Fruit fly (Drosophila melanogaster) whole organism, prepupa: Measurements from ENCODE around the gene CG43390.

Source experiments
- Blimp-1 ChIP-seq: fragments of 200-800 bp; sonication (Bioruptor generic); optimal IDR thresholded peaks from 3 replicates; lab custom pipeline; 2017; ENCODE audit warnings: missing biosample characterization, missing genetic modification characterization, mild to moderate bottlenecking, moderate library complexity, missing genetic modification reagents
- CG10631 ChIP-seq: fragments of 200-800 bp; sonication (Bioruptor generic); optimal IDR thresholded peaks from 2 replicates; lab custom pipeline; 2016; ENCODE audit warnings: missing biosample characterization, missing genetic modification characterization
- CG10669 ChIP-seq: fragments of 200-800 bp; sonication (Bioruptor generic); optimal IDR thresholded peaks from 3 replicates; lab custom pipeline; 2018; ENCODE audit warnings: missing biosample characterization, mild to moderate bottlenecking, missing genetic modification characterization, moderate library complexity
- CG11762 ChIP-seq: fragments of 200-800 bp; sonication (Bioruptor generic); optimal IDR thresholded peaks from 3 replicates; lab custom pipeline; 2016; ENCODE audit warnings: missing biosample characterization, missing genetic modification characterization; ENCODE audit not compliant: insufficient read depth
- CG11902 ChIP-seq: fragments of 200-800 bp; sonication (Bioruptor generic); optimal IDR thresholded peaks from 3 replicates; lab custom pipeline; 2016; ENCODE audit warnings: missing biosample characterization, missing genetic modification characterization
- CG15336 ChIP-seq: fragments of 200-800 bp; sonication (Bioruptor generic); IDR thresholded peaks from 2 replicates; pipeline ENCODE4 v1.3.6; 2022; ENCODE audit warnings: missing biosample characterization, missing genetic modification characterization
- CG1621 ChIP-seq: fragments of 200-800 bp; sonication (Bioruptor generic); optimal IDR thresholded peaks from 3 replicates; lab custom pipeline; 2018; ENCODE audit warnings: missing biosample characterization, mild to moderate bottlenecking, missing genetic modification characterization
- CG16779 ChIP-seq: fragments of 200-800 bp; sonication (Bioruptor generic); optimal IDR thresholded peaks from 3 replicates; lab custom pipeline; 2017; ENCODE audit warnings: missing biosample characterization, mild to moderate bottlenecking, missing genetic modification characterization
- CG3032 ChIP-seq: fragments of 200-800 bp; optimal IDR thresholded peaks from 2 replicates; lab custom pipeline; 2019; ENCODE audit warnings: missing biosample characterization, mild to moderate bottlenecking, missing genetic modification characterization, moderate library complexity
- CG34406 ChIP-seq: fragments of 200-800 bp; sonication (Bioruptor generic); optimal IDR thresholded peaks from 3 replicates; lab custom pipeline; 2016; ENCODE audit warnings: missing biosample characterization, missing genetic modification characterization
- CG3919 ChIP-seq: fragments of 200-800 bp; sonication (Bioruptor generic); optimal IDR thresholded peaks from 3 replicates; lab custom pipeline; 2016; ENCODE audit warnings: missing biosample characterization, missing genetic modification characterization
- CG4318 ChIP-seq: fragments of 200-800 bp; sonication (Bioruptor generic); optimal IDR thresholded peaks from 3 replicates; lab custom pipeline; 2017; ENCODE audit warnings: missing biosample characterization, mild to moderate bottlenecking, missing genetic modification characterization
- CG6163 ChIP-seq: fragments of 200-800 bp; sonication (Bioruptor generic); IDR thresholded peaks from 3 replicates; pipeline ENCODE4 v1.3.6; 2022; ENCODE audit warnings: missing biosample characterization, missing genetic modification characterization
- CG6276 ChIP-seq: fragments of 200-800 bp; sonication (Bioruptor generic); optimal IDR thresholded peaks from 2 replicates; lab custom pipeline; 2017; ENCODE audit warnings: missing biosample characterization, mild to moderate bottlenecking, missing genetic modification characterization
- CG6792 ChIP-seq: fragments of 200-800 bp; sonication (Bioruptor generic); optimal IDR thresholded peaks from 3 replicates; lab custom pipeline; 2016; ENCODE audit warnings: missing biosample characterization, missing genetic modification characterization
- CG6808 ChIP-seq: fragments of 200-800 bp; sonication (Bioruptor generic); optimal IDR thresholded peaks from 3 replicates; lab custom pipeline; 2017; ENCODE audit warnings: missing biosample characterization, missing genetic modification characterization, mild to moderate bottlenecking, moderate library complexity, missing genetic modification reagents
- CG6854 ChIP-seq: fragments of 200-800 bp; sonication (Bioruptor generic); optimal IDR thresholded peaks from 2 replicates; lab custom pipeline; 2017; ENCODE audit warnings: missing biosample characterization, mild to moderate bottlenecking, missing genetic modification characterization
- CG7368 ChIP-seq: fragments of 200-800 bp; sonication (Bioruptor generic); optimal IDR thresholded peaks from 3 replicates; lab custom pipeline; 2016; ENCODE audit warnings: missing biosample characterization, missing genetic modification characterization
- CG8319 ChIP-seq: fragments of 200-800 bp; sonication (Bioruptor generic); optimal IDR thresholded peaks from 3 replicates; lab custom pipeline; 2016; ENCODE audit warnings: missing biosample characterization, missing genetic modification characterization
- CG9139 ChIP-seq: fragments of 200-800 bp; sonication (Bioruptor generic); optimal IDR thresholded peaks from 3 replicates; lab custom pipeline; 2017; ENCODE audit warnings: missing biosample characterization, mild to moderate bottlenecking, missing genetic modification characterization
- Eip78C ChIP-seq: fragments of 200-800 bp; sonication (Bioruptor generic); peaks from one replicate; lab custom pipeline; 2016; ENCODE audit warnings: missing biosample characterization, missing genetic modification characterization
- Eip93F ChIP-seq: fragments of 200-800 bp; sonication (Bioruptor generic); optimal IDR thresholded peaks from 2 replicates; lab custom pipeline; 2016; ENCODE audit warnings: missing biosample characterization, mild to moderate bottlenecking, missing genetic modification characterization
- Ets21C ChIP-seq: fragments of 200-800 bp; sonication (Bioruptor generic); optimal IDR thresholded peaks from 3 replicates; lab custom pipeline; 2016; ENCODE audit warnings: missing biosample characterization, missing genetic modification characterization
- Ets96B ChIP-seq: fragments of 200-800 bp; optimal IDR thresholded peaks from 2 replicates; lab custom pipeline; 2019; ENCODE audit warnings: missing biosample characterization, mild to moderate bottlenecking, missing genetic modification characterization, moderate library complexity
- Hr38 ChIP-seq: sonication (Bioruptor generic); optimal IDR thresholded peaks from 2 replicates; lab custom pipeline; 2016; ENCODE audit warnings: missing biosample characterization, missing genetic modification characterization
- Hr39 ChIP-seq: fragments of 200-800 bp; sonication (Bioruptor generic); optimal IDR thresholded peaks from 2 replicates; lab custom pipeline; 2016; ENCODE audit warnings: missing biosample characterization, missing genetic modification characterization
- Hr4 ChIP-seq: fragments of 200-800 bp; sonication (Bioruptor generic); optimal IDR thresholded peaks from 3 replicates; lab custom pipeline; 2016; ENCODE audit warnings: missing biosample characterization, missing genetic modification characterization
- Lpt ChIP-seq: fragments of 200-800 bp; sonication (Bioruptor generic); optimal IDR thresholded peaks from 3 replicates; lab custom pipeline; 2016; ENCODE audit warnings: missing biosample characterization, missing genetic modification characterization
- Met ChIP-seq: fragments of 200-800 bp; sonication (Bioruptor generic); optimal IDR thresholded peaks from 3 replicates; lab custom pipeline; 2016; ENCODE audit warnings: missing biosample characterization, missing genetic modification characterization
- Smox ChIP-seq: fragments of 200-800 bp; sonication (Bioruptor generic); optimal IDR thresholded peaks from 3 replicates; lab custom pipeline; 2016; ENCODE audit warnings: missing biosample characterization, missing genetic modification characterization
- Sox14 ChIP-seq: fragments of 200-800 bp; sonication (Bioruptor generic); optimal IDR thresholded peaks from 3 replicates; lab custom pipeline; 2016; ENCODE audit warnings: missing biosample characterization, missing genetic modification characterization
- Sox15 ChIP-seq: fragments of 200-800 bp; sonication (Bioruptor generic); optimal IDR thresholded peaks from 3 replicates; lab custom pipeline; 2016; ENCODE audit warnings: missing biosample characterization, missing genetic modification characterization
- acj6 ChIP-seq: fragments of 200-800 bp; sonication (Bioruptor generic); optimal IDR thresholded peaks from 3 replicates; lab custom pipeline; 2016; ENCODE audit warnings: missing biosample characterization, missing genetic modification characterization
- cyc ChIP-seq: fragments of 200-800 bp; sonication (Bioruptor generic); optimal IDR thresholded peaks from 3 replicates; lab custom pipeline; 2016; ENCODE audit warnings: missing biosample characterization, missing genetic modification characterization
- dac ChIP-seq: fragments of 200-800 bp; sonication (Bioruptor generic); optimal IDR thresholded peaks from 2 replicates; lab custom pipeline; 2017; ENCODE audit warnings: missing biosample characterization, mild to moderate bottlenecking, missing genetic modification characterization
- dsx ChIP-seq: fragments of 200-800 bp; optimal IDR thresholded peaks from 3 replicates; lab custom pipeline; 2019; ENCODE audit warnings: missing biosample characterization, mild to moderate bottlenecking, missing genetic modification characterization, moderate library complexity; ENCODE audit not compliant: poor library complexity, severe bottlenecking
- eg ChIP-seq: fragments of 200-800 bp; sonication (Bioruptor generic); IDR thresholded peaks from 3 replicates; pipeline ENCODE4 v1.3.6; 2022; ENCODE audit warnings: missing biosample characterization, missing genetic modification characterization
- esn ChIP-seq: fragments of 200-800 bp; sonication (Bioruptor generic); optimal IDR thresholded peaks from 2 replicates; lab custom pipeline; 2016; ENCODE audit warnings: missing biosample characterization, mild to moderate bottlenecking, missing genetic modification characterization, moderate library complexity
- fd85E ChIP-seq: fragments of 200-800 bp; sonication (Bioruptor generic); optimal IDR thresholded peaks from 3 replicates; lab custom pipeline; 2016; ENCODE audit warnings: missing biosample characterization, missing genetic modification characterization
- fkh ChIP-seq: fragments of 200-800 bp; sonication (Bioruptor generic); optimal IDR thresholded peaks from 3 replicates; lab custom pipeline; 2017; ENCODE audit warnings: missing biosample characterization, mild to moderate bottlenecking, missing genetic modification characterization, moderate library complexity
- net ChIP-seq: fragments of 200-800 bp; sonication (Bioruptor generic); optimal IDR thresholded peaks from 3 replicates; lab custom pipeline; 2016; ENCODE audit warnings: missing biosample characterization, missing genetic modification characterization
- pdm3 ChIP-seq: fragments of 200-800 bp; sonication (Bioruptor generic); optimal IDR thresholded peaks from 3 replicates; lab custom pipeline; 2016; ENCODE audit warnings: missing biosample characterization, missing genetic modification characterization
- ss ChIP-seq, 2 experiments: fragments of 200-800 bp; sonication (Bioruptor generic); optimal IDR thresholded peaks; 2 replicates in 1 of 2; 3 replicates in 1 of 2; lab custom pipeline; 2017 to 2018; ENCODE audit warnings: mild to moderate bottlenecking in 2 of 2, missing biosample characterization in 2 of 2, missing genetic modification characterization in 2 of 2, moderate library complexity in 1 of 2
- svp ChIP-seq: fragments of 200-800 bp; sonication (Bioruptor generic); peaks from one replicate; lab custom pipeline; 2016; ENCODE audit warnings: missing biosample characterization, missing genetic modification characterization
- topi ChIP-seq: fragments of 200-800 bp; sonication (Bioruptor generic); optimal IDR thresholded peaks from 3 replicates; lab custom pipeline; 2016; ENCODE audit warnings: missing biosample characterization, missing genetic modification characterization
- vri ChIP-seq: fragments of 200-800 bp; sonication (Bioruptor generic); optimal IDR thresholded peaks from 3 replicates; lab custom pipeline; 2016; ENCODE audit warnings: missing biosample characterization, mild to moderate bottlenecking, missing genetic modification characterization

CG43390 gene

DNA sequence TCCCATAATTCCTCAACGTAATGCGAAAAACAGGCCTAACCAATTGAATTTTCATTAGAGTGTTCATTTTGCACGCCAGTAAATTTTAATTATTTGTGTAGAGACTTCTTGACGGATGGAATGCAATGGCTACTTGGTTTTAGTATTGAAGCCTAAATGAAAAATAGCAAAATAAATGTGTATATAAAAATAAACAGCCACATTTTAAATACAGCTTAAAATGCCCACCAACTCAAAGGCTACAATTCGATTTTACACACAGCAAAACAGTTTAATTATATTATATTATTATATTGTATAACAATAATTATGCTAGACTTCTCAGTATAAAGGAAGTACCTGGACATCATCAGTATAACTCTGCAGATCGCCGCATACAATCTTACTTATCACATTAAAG, 44.5 kb upstream of the CG43390 start, which contains the start of gene Akr1B:
TSS of gene Akr1B (minus strand) at position 101 of the 400 bp plus-strand sequence.
- TF ChIP-seq Sox14, result no peak
- TF ChIP-seq Blimp-1 (GFP tag; lab: Kevin White, UChicago), result no peak
- no peak for TF ChIP-seq Ets21C (GFP tag; lab: Kevin White, UChicago)
- TF ChIP-seq CG7368 (GFP tag; lab: Kevin White, UChicago), result no peak

DNA sequence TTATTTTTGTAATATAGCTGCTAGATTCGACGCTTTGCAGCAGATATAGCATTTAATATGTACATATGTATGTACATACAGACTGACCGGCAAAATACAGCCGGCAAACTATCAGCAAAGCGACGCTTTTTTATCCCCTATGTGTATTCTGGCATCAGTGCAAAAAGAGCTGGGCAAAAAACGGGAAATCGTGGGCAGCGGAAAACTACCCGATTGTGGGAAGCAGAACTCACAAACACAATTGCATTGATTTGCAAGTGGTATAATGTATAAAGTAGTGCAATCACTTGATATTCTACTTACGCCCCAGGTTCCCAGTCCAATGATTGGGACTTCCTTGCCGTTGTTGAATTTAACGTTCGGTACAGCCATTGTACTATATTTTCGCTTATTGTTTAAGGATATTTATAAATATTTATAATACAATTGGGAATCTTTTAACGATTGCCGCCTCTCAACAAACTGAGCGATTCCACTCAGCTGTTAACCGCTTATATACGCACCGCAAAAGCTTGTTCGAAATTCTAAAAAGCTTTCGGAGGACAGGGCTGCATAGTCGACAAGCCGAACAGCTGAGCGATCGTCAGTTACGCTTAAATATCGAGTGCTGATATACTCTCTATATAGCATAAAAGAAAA, 43.6 kb upstream of the CG43390 start:
- TF ChIP-seq CG3919 (GFP tag; lab: Kevin White, UChicago) (no peak), CG7368 (GFP tag; lab: Kevin White, UChicago) (no peak), CG16779 (tag; lab: Kevin White, UChicago) (peak; percentile 4), Smox (GFP tag; lab: Kevin White, UChicago) (no peak), CG8319 (no peak), CG10669 (peak; percentile 5), dac (GFP tag; lab: Kevin White, UChicago) (no peak), Blimp-1 (GFP tag; lab: Kevin White, UChicago) (no peak), eg (no peak), ss (GFP tag; optimal IDR thresholded peaks at IDR 0.05; lab: Kevin White, UChicago) (peak; percentile 42 to 53), Met (GFP tag; lab: Kevin White, UChicago) (no peak), pdm3 (no peak), CG6276 (no peak), cyc (GFP tag; lab: Kevin White, UChicago) (no peak), Hr4 (no peak), CG3032 (tag; lab: Kevin White, UChicago) (no peak), Eip93F (peak; percentile 64), CG6808 (GFP tag; lab: Kevin White, UChicago) (peak; percentile 17), vri (peak; percentile 3), Hr39 (GFP tag; lab: Kevin White, UChicago) (no peak), fkh (no peak), CG1621 (tag; lab: Kevin White, UChicago) (no peak), Eip78C (GFP tag; lab: Kevin White, UChicago) (peak; percentile 66), topi (peak; percentile 12), Sox14 (no peak), svp (GFP tag; lab: Kevin White, UChicago) (peak; percentile 50), Sox15 (GFP tag; lab: Kevin White, UChicago) (no peak), CG6163 (GFP tag; lab: Robert Waterston, UW) (no peak), CG10631 (GFP tag; lab: Kevin White, UChicago) (no peak), CG11902 (no peak), net (GFP tag; lab: Kevin White, UChicago) (peak; percentile 7), CG6854 (GFP tag; lab: Kevin White, UChicago) (peak; percentile 48), Ets96B (tag; lab: Kevin White, UChicago) (no peak), esn (GFP tag; lab: Kevin White, UChicago) (peak; percentile 25), CG9139 (peak; percentile 18), Hr38 (no peak), dsx (peak; percentile 35), CG15336 (no peak), fd85E (GFP tag; lab: Kevin White, UChicago) (no peak)

DNA sequence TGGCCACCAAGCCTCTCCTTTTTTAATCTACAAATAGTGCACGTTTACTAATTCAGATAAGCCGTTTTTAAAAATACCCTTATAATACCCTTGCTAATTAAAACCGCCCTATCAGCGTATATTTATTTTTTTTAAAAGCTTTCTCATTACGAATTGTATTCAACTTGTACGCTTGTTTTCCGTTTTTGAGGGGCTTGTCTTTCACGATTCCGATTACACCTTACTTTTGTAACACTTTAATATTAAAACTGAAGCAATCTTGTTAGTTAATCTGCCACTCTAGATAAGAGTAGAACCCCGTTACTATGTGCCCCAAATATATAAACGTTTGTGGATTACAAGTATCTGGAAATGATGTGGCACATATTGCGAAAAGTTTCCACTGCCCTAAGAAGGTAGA, 43.0 kb upstream of the CG43390 start:
- no peak for TF ChIP-seq acj6 (GFP tag; lab: Kevin White, UChicago)
- TF ChIP-seq Ets21C (GFP tag; lab: Kevin White, UChicago), result no peak
- TF ChIP-seq CG3032 (tag; lab: Kevin White, UChicago), result no peak
- TF ChIP-seq CG11902, result no peak
- no peak for TF ChIP-seq CG6808 (GFP tag; lab: Kevin White, UChicago)
- TF ChIP-seq CG3919 (GFP tag; lab: Kevin White, UChicago), result no peak
- no peak for TF ChIP-seq Hr39 (GFP tag; lab: Kevin White, UChicago)
- TF ChIP-seq CG16779 (tag; lab: Kevin White, UChicago), result no peak
- no peak for TF ChIP-seq dac (GFP tag; lab: Kevin White, UChicago)
- no peak for TF ChIP-seq Lpt (GFP tag; lab: Kevin White, UChicago)
- TF ChIP-seq CG4318 (GFP tag; lab: Kevin White, UChicago), result no peak
- TF ChIP-seq svp (GFP tag; lab: Kevin White, UChicago), result no peak
- TF ChIP-seq CG34406 (GFP tag; lab: Kevin White, UChicago), result no peak
- no peak for TF ChIP-seq fd85E (GFP tag; lab: Kevin White, UChicago)
- TF ChIP-seq eg, result no peak
- no peak for TF ChIP-seq vri
- no peak for TF ChIP-seq CG6792 (GFP tag; lab: Kevin White, UChicago)
- no peak for TF ChIP-seq Eip93F
- TF ChIP-seq CG11762 (GFP tag; lab: Kevin White, UChicago), result no peak
- no peak for TF ChIP-seq Sox14
